Worm (Caenorhabditis elegans): Measurements from ENCODE around the gene trmt-10C.2.

DNA sequence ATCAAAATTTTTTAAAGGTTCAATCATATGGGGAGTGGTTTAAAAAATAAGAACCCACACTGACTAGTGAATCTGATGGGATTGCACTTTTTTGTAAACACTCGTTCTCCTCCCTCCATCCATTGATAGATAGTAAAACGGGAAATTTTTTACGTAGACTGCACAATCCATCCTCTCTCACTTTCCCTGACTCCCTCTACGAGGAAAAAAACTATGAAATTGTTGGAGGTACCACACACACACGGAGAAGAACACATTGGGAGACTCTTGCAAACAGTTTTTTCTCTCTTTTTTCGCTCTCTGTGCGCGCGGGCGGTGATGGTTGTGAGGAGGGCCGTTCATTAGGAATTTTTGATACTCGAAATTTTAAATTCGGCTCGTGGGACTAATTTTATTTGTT lies 9.3 kb downstream of the trmt-10C.2 start:
- no peak for TF ChIP-seq lin-14 (GFP tag; optimal IDR thresholded peaks at IDR 0.05)
- no peak for TF ChIP-seq elt-3 (tag; optimal IDR thresholded peaks at IDR 0.05)
- TF ChIP-seq lin-15B (tag; optimal IDR thresholded peaks at IDR 0.05) = no peak
- TF ChIP-seq Y116A8C.19 (tag; optimal IDR thresholded peaks at IDR 0.05; ENCODE audit: borderline replicate concordance) = no peak
- no peak for TF ChIP-seq lsy-2 (tag; optimal IDR thresholded peaks at IDR 0.05)
- TF ChIP-seq ama-1 (optimal IDR thresholded peaks at IDR 0.05) = no peak
- TF ChIP-seq fkh-8 (tag; optimal IDR thresholded peaks at IDR 0.05) = no peak
- no peak for TF ChIP-seq alr-1 (tag; optimal IDR thresholded peaks at IDR 0.05; ENCODE audit: borderline replicate concordance)
- no peak for TF ChIP-seq nhr-11 (tag; optimal IDR thresholded peaks at IDR 0.05)
